Fruit fly (Drosophila melanogaster): ENCODE data around the gene RpS21.

Gene RpS21

DNA sequence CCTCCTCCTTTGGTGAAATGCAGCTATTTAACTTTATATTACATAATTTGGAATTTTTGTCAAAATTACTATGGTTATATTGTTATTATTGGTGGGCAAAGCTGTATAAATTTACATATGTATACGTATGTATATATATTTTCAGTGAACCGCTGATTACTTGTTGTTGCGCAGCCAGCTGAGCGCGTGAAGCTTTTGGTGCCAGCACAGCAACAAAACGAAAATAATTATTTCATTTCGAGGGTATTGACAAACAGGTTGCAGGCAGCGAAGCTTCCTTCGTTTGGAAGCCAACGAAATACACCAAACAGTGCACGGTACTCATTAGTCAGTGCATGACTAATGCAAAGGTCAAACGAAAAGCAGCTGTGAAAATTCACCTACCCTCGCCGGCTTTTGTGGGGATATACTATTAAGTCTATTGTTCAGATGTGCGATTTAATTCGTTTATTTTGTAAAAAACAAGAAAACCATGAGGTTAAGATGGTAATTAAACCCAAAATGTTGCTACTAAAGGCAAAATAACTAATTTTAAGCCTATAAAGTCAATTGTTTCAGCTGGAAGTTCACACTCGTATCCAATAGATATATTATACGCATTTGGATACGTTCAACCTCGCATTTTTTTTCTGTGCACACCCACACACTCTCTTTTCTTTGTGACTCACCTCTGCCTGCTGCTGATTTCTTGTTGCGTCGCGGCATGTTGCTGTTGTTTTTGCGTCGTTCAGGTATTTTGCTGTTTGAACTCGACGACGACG is 17.3 kb downstream of the RpS21 start (continued):
- TF ChIP-seq CG14965 (GFP tag; optimal IDR thresholded peaks at IDR 0.05; ENCODE audit: borderline replicate concordance) (no peak), sima (GFP tag; optimal IDR thresholded peaks at IDR 0.05) (no peak), Ssrp (tag; optimal IDR thresholded peaks at IDR 0.05) (no peak), rib (GFP tag; IDR thresholded peaks at IDR 0.05) (no peak), Mes4 (GFP tag; optimal IDR thresholded peaks at IDR 0.05) (no peak), Hey (tag; optimal IDR thresholded peaks at IDR 0.05) (no peak), CG13424 (tag; optimal IDR thresholded peaks at IDR 0.05) (peak; percentile 8), sug (tag; optimal IDR thresholded peaks at IDR 0.05) (no peak), E2f2 (GFP tag; IDR thresholded peaks at IDR 0.05) (peak; percentile 10; the same call in 1 of the 2 replicates), Camta (GFP tag; optimal IDR thresholded peaks at IDR 0.05) (no peak), jumu (GFP tag; optimal IDR thresholded peaks at IDR 0.05) (no peak), nau (GFP tag; optimal IDR thresholded peaks at IDR 0.05) (no peak), CTCF (GFP tag; optimal IDR thresholded peaks at IDR 0.05) (no peak), CG14710 (tag; optimal IDR thresholded peaks at IDR 0.05) (no peak), fd3F (GFP tag; optimal IDR thresholded peaks at IDR 0.05) (no peak), CG4707 (GFP tag; optimal IDR thresholded peaks at IDR 0.05) (no peak), CG31224 (GFP tag; IDR thresholded peaks at IDR 0.05) (no peak), CrebB (tag; optimal IDR thresholded peaks at IDR 0.05) (no peak), bab2 (GFP tag; optimal IDR thresholded peaks at IDR 0.05) (no peak), salm (tag; optimal IDR thresholded peaks at IDR 0.05) (no peak), Lpt (GFP tag; optimal IDR thresholded peaks at IDR 0.05) (no peak), CG34376 (GFP tag; optimal IDR thresholded peaks at IDR 0.05) (no peak), Oaz (GFP tag; IDR thresholded peaks at IDR 0.05) (no peak), CG18619 (GFP tag; optimal IDR thresholded peaks at IDR 0.05) (no peak), CG17912 (GFP tag; optimal IDR thresholded peaks at IDR 0.05) (no peak), CG42726 (GFP tag; IDR thresholded peaks at IDR 0.05; ENCODE audit: partially characterized antibody) (no peak), CG31441 (GFP tag; IDR thresholded peaks at IDR 0.05) (no peak), hkb (optimal IDR thresholded peaks at IDR 0.05) (no peak), hkb (GFP tag; IDR thresholded peaks at IDR 0.05) (peak; percentile 17; the same call in 1 of the 2 replicates), CG9817 (tag; optimal IDR thresholded peaks at IDR 0.05) (no peak), ranshi (GFP tag; IDR thresholded peaks at IDR 0.05) (no peak), Rx (GFP tag; IDR thresholded peaks at IDR 0.05) (no peak), CG13287 (GFP tag; IDR thresholded peaks at IDR 0.05; ENCODE audit: partially characterized antibody) (no peak), pfk (GFP tag; optimal IDR thresholded peaks at IDR 0.05) (no peak), en (GFP tag; optimal IDR thresholded peaks at IDR 0.05) (no peak), vvl (GFP tag; IDR thresholded peaks at IDR 0.05) (peak; percentile 11; the same call in 1 of the 2 replicates), Eip74EF (GFP tag; optimal IDR thresholded peaks at IDR 0.05) (no peak), CG7928 (GFP tag; optimal IDR thresholded peaks at IDR 0.05) (no peak), Scr (GFP tag; IDR thresholded peaks at IDR 0.05; ENCODE audit: partially characterized antibody) (no peak), repo (GFP tag; optimal IDR thresholded peaks at IDR 0.05) (no peak), MESR4 (GFP tag; optimal IDR thresholded peaks at IDR 0.05) (no peak), knrl (GFP tag; IDR thresholded peaks at IDR 0.05; ENCODE audit: partially characterized antibody) (no peak), H2.0 (GFP tag; IDR thresholded peaks at IDR 0.05) (no peak), C15 (GFP tag; IDR thresholded peaks at IDR 0.05) (no peak), Ets65A (GFP tag) (peak; percentile 77)

All from whole organism, embryonic.